Worm (Caenorhabditis elegans) whole organism, early embryonic: Measurements from ENCODE around the gene col-174.

Experiments used
- B0310.2 ChIP-seq: sonication (generic microtip); optimal IDR thresholded peaks from 2 replicates; lab custom pipeline; 2016; ENCODE audit warnings: mild to moderate bottlenecking, missing genetic modification characterization, missing compliant biosample characterization
- F13C5.2 ChIP-seq: sonication (generic microtip); optimal IDR thresholded peaks from 2 replicates; lab custom pipeline; 2017; ENCODE audit warnings: mild to moderate bottlenecking, missing genetic modification characterization, inconsistent platforms, missing compliant biosample characterization
- aly-1 ChIP-seq: sonication (generic microtip); optimal IDR thresholded peaks from 2 replicates; lab custom pipeline; 2016; ENCODE audit warnings: missing genetic modification characterization, missing compliant biosample characterization
- ama-1 ChIP-seq: fragments of 150-350 bp; optimal IDR thresholded peaks from 2 replicates; lab custom pipeline; 2014
- ceh-13 ChIP-seq: fragments of 200-800 bp; sonication (Bioruptor generic); optimal IDR thresholded peaks from 2 replicates; lab custom pipeline; 2018; ENCODE audit warnings: mild to moderate bottlenecking, missing genetic modification characterization, missing compliant biosample characterization
- ceh-36 ChIP-seq: sonication (generic microtip); optimal IDR thresholded peaks from 2 replicates; lab custom pipeline; 2016; ENCODE audit warnings: missing genetic modification characterization, inconsistent platforms, missing compliant biosample characterization
- ets-7 ChIP-seq: sonication (generic microtip); optimal IDR thresholded peaks from 2 replicates; lab custom pipeline; 2016; ENCODE audit warnings: missing genotype, missing genetic modification characterization, missing compliant biosample characterization
- flt-1 ChIP-seq: fragments of 200-800 bp; sonication (Bioruptor generic); IDR thresholded peaks from 2 replicates; pipeline ENCODE4 v1.3.6; 2022; ENCODE audit warnings: missing genetic modification characterization, missing compliant biosample characterization
- hmbx-1 ChIP-seq: sonication (generic microtip); optimal IDR thresholded peaks from 2 replicates; lab custom pipeline; 2016; ENCODE audit warnings: mild to moderate bottlenecking, missing genetic modification characterization, missing compliant biosample characterization
- hmg-4 ChIP-seq: fragments of 200-800 bp; sonication (Bioruptor generic); optimal IDR thresholded peaks from 2 replicates; lab custom pipeline; 2018; ENCODE audit warnings: mild to moderate bottlenecking, missing genetic modification characterization, missing compliant biosample characterization
- hnd-1 ChIP-seq: sonication (generic microtip); optimal IDR thresholded peaks from 2 replicates; lab custom pipeline; 2016; ENCODE audit warnings: missing genetic modification characterization, missing compliant biosample characterization
- pes-1 ChIP-seq: fragments of 200-800 bp; sonication (Bioruptor generic); IDR thresholded peaks from 2 replicates; pipeline ENCODE4 v1.3.6; 2022; ENCODE audit warnings: missing genetic modification reagents, missing genetic modification characterization, missing compliant biosample characterization
- scrt-1 ChIP-seq: fragments of 200-800 bp; sonication (Bioruptor generic); IDR thresholded peaks from 2 replicates; pipeline ENCODE4 v1.3.6; 2022; ENCODE audit warnings: missing genetic modification characterization, missing compliant biosample characterization
- sea-1 ChIP-seq: fragments of 200-800 bp; sonication (Bioruptor generic); conservative IDR thresholded peaks from 2 replicates; pipeline ENCODE4 v1.3.6; 2022; ENCODE audit warnings: missing genetic modification characterization, missing compliant biosample characterization
- tbx-11 ChIP-seq: fragments of 200-800 bp; sonication (Bioruptor generic); IDR thresholded peaks from 2 replicates; pipeline ENCODE4 v1.3.6; 2022; ENCODE audit warnings: missing genetic modification characterization, missing compliant biosample characterization
- tbx-37 ChIP-seq: fragments of 200-800 bp; sonication (Bioruptor generic); conservative IDR thresholded peaks from 2 replicates; pipeline ENCODE4 v1.3.6; 2022; ENCODE audit warnings: missing genetic modification reagents, missing genetic modification characterization, missing compliant biosample characterization
- tra-4 ChIP-seq: sonication (generic microtip); optimal IDR thresholded peaks from 2 replicates; lab custom pipeline; 2017; ENCODE audit warnings: missing genetic modification characterization, missing compliant biosample characterization

The col-174 gene

ce11 chrX:7532632-7533031, 14.0 kb upstream of the col-174 start, which contains the start of gene ceh-14:
Gene ceh-14 (minus strand): TSS chrX:7532732.
- TF ChIP-seq ets-7 (tag; lab: Kevin White, UChicago) (no peak), flt-1 (GFP tag; lab: Robert Waterston, UW) (no peak), F13C5.2 (tag; lab: Kevin White, UChicago) (no peak), ceh-36 (no peak), tbx-37 (GFP tag; lab: Robert Waterston, UW) (no peak), hnd-1 (tag; lab: Kevin White, UChicago) (no peak), B0310.2 (tag; lab: Kevin White, UChicago) (no peak), hmg-4 (GFP tag; lab: Kevin White, UChicago) (no peak), pes-1 (GFP tag; lab: Robert Waterston, UW) (no peak), ceh-13 (GFP tag; lab: Kevin White, UChicago) (no peak), aly-1 (tag; lab: Kevin White, UChicago) (no peak), sea-1 (GFP tag; lab: Robert Waterston, UW) (no peak), scrt-1 (GFP tag; lab: Robert Waterston, UW) (no peak), tra-4 (no peak)

- TF ChIP-seq B0310.2 (tag; lab: Kevin White, UChicago), result no peak
- no peak for TF ChIP-seq sea-1 (GFP tag; lab: Robert Waterston, UW)
- no peak for TF ChIP-seq ama-1 (lab: Kevin White, UChicago)
Measured at ce11 chrX:7534454-7534853, 12.2 kb upstream of the col-174 start.

- TF ChIP-seq sea-1 (GFP tag; lab: Robert Waterston, UW), result no peak
- TF ChIP-seq tbx-11 (GFP tag; lab: Robert Waterston, UW), result no peak
- no peak for TF ChIP-seq B0310.2 (tag; lab: Kevin White, UChicago)
- no peak for TF ChIP-seq hmbx-1
- no peak for TF ChIP-seq aly-1 (tag; lab: Kevin White, UChicago)
- no peak for TF ChIP-seq flt-1 (GFP tag; lab: Robert Waterston, UW)
- no peak for TF ChIP-seq ets-7 (tag; lab: Kevin White, UChicago)
- TF ChIP-seq tbx-37 (GFP tag; lab: Robert Waterston, UW), result no peak
- TF ChIP-seq pes-1 (GFP tag; lab: Robert Waterston, UW), result no peak
- no peak for TF ChIP-seq F13C5.2 (tag; lab: Kevin White, UChicago)
- TF ChIP-seq ceh-13 (GFP tag; lab: Kevin White, UChicago), result no peak
- TF ChIP-seq hnd-1 (tag; lab: Kevin White, UChicago), result no peak
- no peak for TF ChIP-seq tra-4
- TF ChIP-seq hmg-4 (GFP tag; lab: Kevin White, UChicago), result no peak
- no peak for TF ChIP-seq scrt-1 (GFP tag; lab: Robert Waterston, UW)
- TF ChIP-seq ama-1 (lab: Kevin White, UChicago), result no peak
- TF ChIP-seq ceh-36, result no peak
Measured at ce11 chrX:7536869-7537268, 9.7 kb upstream of the col-174 start.

ce11 chrX:7537742-7538268, 8.8 kb upstream of the col-174 start, which contains the start of gene dpy-7:
Gene dpy-7 (minus strand): TSS chrX:7537792.
- TF ChIP-seq ama-1 (lab: Kevin White, UChicago), result no peak
- TF ChIP-seq sea-1 (GFP tag; lab: Robert Waterston, UW), result no peak
- no peak for TF ChIP-seq tbx-37 (GFP tag; lab: Robert Waterston, UW)
- TF ChIP-seq hmg-4 (GFP tag; lab: Kevin White, UChicago), result no peak
- TF ChIP-seq scrt-1 (GFP tag; lab: Robert Waterston, UW), result no peak
- TF ChIP-seq hmbx-1, result no peak
- no peak for TF ChIP-seq aly-1 (tag; lab: Kevin White, UChicago)
- TF ChIP-seq tbx-11 (GFP tag; lab: Robert Waterston, UW), result no peak
- no peak for TF ChIP-seq F13C5.2 (tag; lab: Kevin White, UChicago)
- no peak for TF ChIP-seq B0310.2 (tag; lab: Kevin White, UChicago)
- no peak for TF ChIP-seq ceh-13 (GFP tag; lab: Kevin White, UChicago)
- no peak for TF ChIP-seq flt-1 (GFP tag; lab: Robert Waterston, UW)
- no peak for TF ChIP-seq ets-7 (tag; lab: Kevin White, UChicago)
- TF ChIP-seq ceh-36, result no peak
- no peak for TF ChIP-seq pes-1 (GFP tag; lab: Robert Waterston, UW)
- TF ChIP-seq tra-4, result no peak

DNA sequence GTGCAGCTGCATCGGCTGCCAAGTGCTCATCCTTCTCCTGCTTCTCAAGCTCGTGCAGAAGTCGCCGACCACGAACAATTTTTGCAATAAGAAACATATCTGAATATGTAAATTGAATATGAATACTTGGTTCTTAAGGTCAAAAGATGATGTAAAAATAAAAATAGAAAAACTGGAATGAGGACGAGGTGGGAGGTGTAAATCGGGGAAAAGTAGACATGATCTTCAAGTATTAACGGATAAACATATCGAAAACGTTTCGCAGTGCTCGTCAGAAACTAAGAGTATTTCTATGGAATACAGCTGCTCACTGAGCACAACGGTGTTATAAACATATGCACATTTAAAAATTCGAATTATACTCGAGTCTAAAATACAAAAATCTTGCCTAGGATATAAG, 6.6 kb upstream of the col-174 start, which contains the start of gene glb-16:
glb-16 (minus strand) TSS at position 101 of the 400 bp plus-strand sequence.
- no peak for TF ChIP-seq tbx-37 (GFP tag; lab: Robert Waterston, UW)
- TF ChIP-seq F13C5.2 (tag; lab: Kevin White, UChicago), result no peak
- no peak for TF ChIP-seq aly-1 (tag; lab: Kevin White, UChicago)
- TF ChIP-seq tbx-11 (GFP tag; lab: Robert Waterston, UW), result no peak
- no peak for TF ChIP-seq ceh-36
- TF ChIP-seq ceh-13 (GFP tag; lab: Kevin White, UChicago), result no peak
- TF ChIP-seq pes-1 (GFP tag; lab: Robert Waterston, UW), result no peak
- TF ChIP-seq flt-1 (GFP tag; lab: Robert Waterston, UW), result no peak
- no peak for TF ChIP-seq ets-7 (tag; lab: Kevin White, UChicago)
- TF ChIP-seq hmg-4 (GFP tag; lab: Kevin White, UChicago), result no peak
- no peak for TF ChIP-seq sea-1 (GFP tag; lab: Robert Waterston, UW)
- no peak for TF ChIP-seq B0310.2 (tag; lab: Kevin White, UChicago)
- TF ChIP-seq hnd-1 (tag; lab: Kevin White, UChicago), result no peak
- no peak for TF ChIP-seq ama-1 (lab: Kevin White, UChicago)
- no peak for TF ChIP-seq scrt-1 (GFP tag; lab: Robert Waterston, UW)
- no peak for TF ChIP-seq tra-4
- no peak for TF ChIP-seq hmbx-1

- TF ChIP-seq ets-7 (tag; lab: Kevin White, UChicago) (no peak), tbx-37 (GFP tag; lab: Robert Waterston, UW) (no peak), scrt-1 (GFP tag; lab: Robert Waterston, UW) (no peak)
Measured at ce11 chrX:7541078-7541477, 5.5 kb upstream of the col-174 start.

ce11 chrX:7547696-7548095, 1.1 kb downstream of the col-174 start:
- TF ChIP-seq B0310.2 (tag; lab: Kevin White, UChicago), result no peak
- no peak for TF ChIP-seq scrt-1 (GFP tag; lab: Robert Waterston, UW)
- no peak for TF ChIP-seq pes-1 (GFP tag; lab: Robert Waterston, UW)
- TF ChIP-seq hmbx-1, result no peak
- no peak for TF ChIP-seq ceh-13 (GFP tag; lab: Kevin White, UChicago)
- TF ChIP-seq tbx-37 (GFP tag; lab: Robert Waterston, UW), result no peak
- no peak for TF ChIP-seq tbx-11 (GFP tag; lab: Robert Waterston, UW)
- TF ChIP-seq aly-1 (tag; lab: Kevin White, UChicago), result no peak
- no peak for TF ChIP-seq ama-1 (lab: Kevin White, UChicago)
- TF ChIP-seq hnd-1 (tag; lab: Kevin White, UChicago), result no peak
- no peak for TF ChIP-seq ceh-36
- no peak for TF ChIP-seq ets-7 (tag; lab: Kevin White, UChicago)
- no peak for TF ChIP-seq F13C5.2 (tag; lab: Kevin White, UChicago)
- no peak for TF ChIP-seq flt-1 (GFP tag; lab: Robert Waterston, UW)
- TF ChIP-seq tra-4, result no peak
- no peak for TF ChIP-seq sea-1 (GFP tag; lab: Robert Waterston, UW)
- TF ChIP-seq hmg-4 (GFP tag; lab: Kevin White, UChicago), result no peak
